Worm (Caenorhabditis elegans) whole organism, late embryonic: ENCODE measurements around the gene tbx-33.

ENCODE experiments used
- F13H6.1 ChIP-seq: sonication (generic microtip); optimal IDR thresholded peaks from 2 replicates; lab custom pipeline; 2016; ENCODE audit warnings: missing genetic modification characterization, missing compliant biosample characterization
- ama-1 ChIP-seq: fragments of 150-350 bp; optimal IDR thresholded peaks from 2 replicates; lab custom pipeline; 2014
- ets-4 ChIP-seq: sonication (generic microtip); optimal IDR thresholded peaks from 2 replicates; lab custom pipeline; 2016; ENCODE audit warnings: missing genetic modification characterization, missing compliant biosample characterization
- fkh-10 ChIP-seq: fragments of 150-350 bp; optimal IDR thresholded peaks from 2 replicates; lab custom pipeline; 2014; ENCODE audit warnings: missing biosample characterization, missing genetic modification reagents, missing genetic modification characterization
- hlh-15 ChIP-seq: sonication (generic microtip); optimal IDR thresholded peaks from 2 replicates; lab custom pipeline; 2016; ENCODE audit warnings: missing genetic modification characterization, missing compliant biosample characterization
- tbx-7 ChIP-seq: sonication (generic microtip); optimal IDR thresholded peaks from 2 replicates; lab custom pipeline; 2016; ENCODE audit warnings: missing genotype, missing genetic modification characterization, missing compliant biosample characterization

DNA sequence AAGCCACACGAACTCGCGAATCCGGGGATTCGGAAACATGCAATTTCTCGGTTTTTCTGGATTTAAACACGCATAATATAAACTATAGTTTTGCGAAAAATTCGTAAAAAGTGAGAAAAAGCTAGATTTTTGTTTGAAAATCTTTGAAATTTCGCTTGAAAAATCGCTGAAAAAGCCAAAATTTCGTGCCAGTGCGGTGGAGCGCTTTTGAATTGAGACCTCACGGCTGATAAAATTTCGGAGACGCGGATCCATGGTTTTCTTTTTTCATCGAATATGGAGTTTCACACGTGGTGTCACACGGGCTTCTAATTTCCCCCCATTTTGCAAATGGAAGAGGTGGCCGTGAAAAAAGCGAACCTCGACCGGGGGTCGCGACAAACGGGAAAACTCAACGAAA, 46.4 kb downstream of the tbx-33 start:
- TF ChIP-seq ama-1 (lab: Kevin White, UChicago) (no peak), fkh-10 (no peak), ets-4 (tag; lab: Kevin White, UChicago) (no peak), F13H6.1 (tag; lab: Kevin White, UChicago) (no peak), hlh-15 (tag; lab: Kevin White, UChicago) (no peak), tbx-7 (tag; lab: Kevin White, UChicago) (no peak)
